Worm (Caenorhabditis elegans) whole organism, late embryonic: ENCODE measurements around the gene vps-36.

Experiments
- C08G9.2 ChIP-seq: sonication (generic microtip); optimal IDR thresholded peaks from 2 replicates; lab custom pipeline; 2016; ENCODE audit warnings: mild to moderate bottlenecking, missing genetic modification characterization, moderate library complexity, missing compliant biosample characterization
- C38D4.7 ChIP-seq: fragments of 200-800 bp; sonication (Bioruptor generic); optimal IDR thresholded peaks from 2 replicates; lab custom pipeline; 2018; ENCODE audit warnings: mild to moderate bottlenecking, missing genetic modification characterization, moderate library complexity, missing compliant biosample characterization
- F13H6.1 ChIP-seq: sonication (generic microtip); optimal IDR thresholded peaks from 2 replicates; lab custom pipeline; 2016; ENCODE audit warnings: missing genetic modification characterization, missing compliant biosample characterization
- K02D7.2 ChIP-seq: sonication (generic microtip); optimal IDR thresholded peaks from 2 replicates; lab custom pipeline; 2017; ENCODE audit warnings: mild to moderate bottlenecking, missing genetic modification characterization, missing compliant biosample characterization
- T23F11.4 ChIP-seq: fragments of 200-800 bp; sonication (Bioruptor generic); optimal IDR thresholded peaks from 2 replicates; lab custom pipeline; 2018; ENCODE audit warnings: mild to moderate bottlenecking, missing genetic modification characterization, missing compliant biosample characterization
- Y22D7AL.16 ChIP-seq: sonication (generic microtip); optimal IDR thresholded peaks from 2 replicates; lab custom pipeline; 2016; ENCODE audit warnings: missing genetic modification characterization, missing compliant biosample characterization
- ama-1 ChIP-seq: fragments of 150-350 bp; optimal IDR thresholded peaks from 2 replicates; lab custom pipeline; 2014
- ceh-14 ChIP-seq: sonication (generic microtip); optimal IDR thresholded peaks from 2 replicates; lab custom pipeline; 2016; ENCODE audit warnings: missing genotype, missing genetic modification characterization, missing compliant biosample characterization
- ceh-18 ChIP-seq: sonication (generic microtip); optimal IDR thresholded peaks from 2 replicates; lab custom pipeline; 2016; ENCODE audit warnings: missing genetic modification characterization, missing compliant biosample characterization
- ceh-19 ChIP-seq: fragments of 200-800 bp; sonication (Bioruptor generic); optimal IDR thresholded peaks from 2 replicates; lab custom pipeline; 2018; ENCODE audit warnings: mild to moderate bottlenecking, missing genetic modification characterization, missing compliant biosample characterization
- ceh-2 ChIP-seq: sonication (generic microtip); optimal IDR thresholded peaks from 2 replicates; lab custom pipeline; 2016; ENCODE audit warnings: missing genotype, missing genetic modification characterization, missing compliant biosample characterization
- ceh-22 ChIP-seq: sonication (generic microtip); optimal IDR thresholded peaks from 2 replicates; lab custom pipeline; 2017; ENCODE audit warnings: missing biosample characterization, missing genetic modification characterization
- ceh-30 ChIP-seq: fragments of 150-350 bp; optimal IDR thresholded peaks from 2 replicates; lab custom pipeline; 2014; ENCODE audit warnings: missing biosample characterization, missing genetic modification characterization
- ceh-6 ChIP-seq: fragments of 200-800 bp; sonication (Bioruptor generic); optimal IDR thresholded peaks from 2 replicates; lab custom pipeline; 2018; ENCODE audit warnings: mild to moderate bottlenecking, missing genetic modification characterization, missing compliant biosample characterization
- ceh-9 ChIP-seq: sonication (generic microtip); optimal IDR thresholded peaks from 2 replicates; lab custom pipeline; 2016; ENCODE audit warnings: mild to moderate bottlenecking, missing genetic modification characterization, inconsistent platforms, missing compliant biosample characterization
- dmd-4 ChIP-seq: sonication (generic microtip); optimal IDR thresholded peaks from 2 replicates; lab custom pipeline; 2016; ENCODE audit warnings: borderline replicate concordance, missing genetic modification characterization, missing compliant biosample characterization
- elt-2 ChIP-seq: sonication (generic microtip); optimal IDR thresholded peaks from 2 replicates; lab custom pipeline; 2016; ENCODE audit warnings: missing genetic modification reagents, missing genetic modification characterization, missing compliant biosample characterization
- ets-4 ChIP-seq: sonication (generic microtip); optimal IDR thresholded peaks from 2 replicates; lab custom pipeline; 2016; ENCODE audit warnings: missing genetic modification characterization, missing compliant biosample characterization
- eyg-1 ChIP-seq: sonication (generic microtip); optimal IDR thresholded peaks from 2 replicates; lab custom pipeline; 2016; ENCODE audit warnings: missing genotype, missing genetic modification characterization, missing compliant biosample characterization
- gmeb-2 ChIP-seq: sonication (generic microtip); optimal IDR thresholded peaks from 2 replicates; lab custom pipeline; 2016; ENCODE audit warnings: missing genetic modification characterization, inconsistent platforms, missing compliant biosample characterization
- hlh-13 ChIP-seq: fragments of 200-800 bp; sonication (Bioruptor generic); optimal IDR thresholded peaks from 2 replicates; lab custom pipeline; 2018; ENCODE audit warnings: mild to moderate bottlenecking, missing genetic modification characterization, missing compliant biosample characterization
- hlh-30 ChIP-seq: sonication (generic microtip); optimal IDR thresholded peaks from 2 replicates; lab custom pipeline; 2017; ENCODE audit warnings: antibody characterized with exemption, missing genetic modification characterization, missing compliant biosample characterization; ENCODE audit not compliant: insufficient read depth
- lim-6 ChIP-seq: sonication (generic microtip); optimal IDR thresholded peaks from 2 replicates; lab custom pipeline; 2016; ENCODE audit warnings: missing genetic modification characterization, missing compliant biosample characterization
- lin-11 ChIP-seq: fragments of 200-800 bp; sonication (Bioruptor generic); optimal IDR thresholded peaks from 2 replicates; lab custom pipeline; 2018; ENCODE audit warnings: mild to moderate bottlenecking, missing genetic modification characterization, missing compliant biosample characterization
- madf-2 ChIP-seq: sonication (generic microtip); optimal IDR thresholded peaks from 2 replicates; lab custom pipeline; 2017; ENCODE audit warnings: missing genetic modification characterization, missing compliant biosample characterization
- mec-3 ChIP-seq: sonication (generic microtip); optimal IDR thresholded peaks from 2 replicates; lab custom pipeline; 2016; ENCODE audit warnings: borderline replicate concordance, missing genetic modification characterization, missing compliant biosample characterization
- nhr-11 ChIP-seq: fragments of 150-350 bp; optimal IDR thresholded peaks from 2 replicates; lab custom pipeline; 2014; ENCODE audit warnings: missing biosample characterization, missing genetic modification characterization
- nhr-232 ChIP-seq: sonication (generic microtip); optimal IDR thresholded peaks from 2 replicates; lab custom pipeline; 2016; ENCODE audit warnings: missing genetic modification characterization, missing compliant biosample characterization
- pag-3 ChIP-seq: sonication (generic microtip); optimal IDR thresholded peaks from 2 replicates; lab custom pipeline; 2016; ENCODE audit warnings: missing compliant biosample characterization, missing genetic modification characterization, borderline replicate concordance
- pha-2 ChIP-seq: sonication (generic microtip); optimal IDR thresholded peaks from 2 replicates; lab custom pipeline; 2017; ENCODE audit warnings: mild to moderate bottlenecking, missing genetic modification characterization, missing compliant biosample characterization
- pros-1 ChIP-seq: fragments of 150-350 bp; optimal IDR thresholded peaks from 2 replicates; lab custom pipeline; 2014; ENCODE audit warnings: missing biosample characterization, missing genetic modification reagents, missing genetic modification characterization
- ref-2 ChIP-seq: sonication (generic microtip); optimal IDR thresholded peaks from 2 replicates; lab custom pipeline; 2016; ENCODE audit warnings: missing genetic modification characterization, missing compliant biosample characterization
- sox-2 ChIP-seq: fragments of 200-800 bp; sonication (Bioruptor generic); IDR thresholded peaks from 2 replicates; pipeline ENCODE4 v1.3.6; 2022; ENCODE audit warnings: missing genetic modification reagents, missing genetic modification characterization, missing compliant biosample characterization
- ttx-3 ChIP-seq: sonication (generic microtip); optimal IDR thresholded peaks from 2 replicates; lab custom pipeline; 2016; ENCODE audit warnings: missing genetic modification reagents, missing genetic modification characterization, missing compliant biosample characterization
- unc-42 ChIP-seq: sonication (generic microtip); optimal IDR thresholded peaks from 2 replicates; lab custom pipeline; 2016; ENCODE audit warnings: missing genotype, missing genetic modification characterization, missing compliant biosample characterization
- unc-55 ChIP-seq: sonication (generic microtip); optimal IDR thresholded peaks from 2 replicates; lab custom pipeline; 2017; ENCODE audit warnings: missing biosample characterization, missing genetic modification reagents, missing genetic modification characterization
- unc-86 ChIP-seq: sonication (generic microtip); optimal IDR thresholded peaks from 2 replicates; lab custom pipeline; 2016; ENCODE audit warnings: missing genetic modification characterization, missing compliant biosample characterization

vps-36 gene

ce11 chrV:10981113-10981512 is 20.6 kb upstream of the vps-36 start, which contains the start of gene fig-1:
Gene fig-1 (minus strand): TSS chrV:10981213.
- no peak for TF ChIP-seq ceh-9
- no peak for TF ChIP-seq gmeb-2 (tag; lab: Kevin White, UChicago)
- no peak for TF ChIP-seq sox-2 (GFP tag; lab: Robert Waterston, UW)
- TF ChIP-seq T23F11.4 (GFP tag; lab: Kevin White, UChicago), result no peak
- no peak for TF ChIP-seq Y22D7AL.16 (tag; lab: Kevin White, UChicago)
- TF ChIP-seq nhr-11 (tag; lab: Kevin White, UChicago), result no peak
- no peak for TF ChIP-seq mec-3 (tag; lab: Kevin White, UChicago)

ce11 chrV:10975091-10975490 is 14.6 kb upstream of the vps-36 start:
- TF ChIP-seq ceh-14 (tag; lab: Kevin White, UChicago) (no peak), C38D4.7 (GFP tag; lab: Kevin White, UChicago) (no peak), mec-3 (tag; lab: Kevin White, UChicago) (no peak), nhr-232 (no peak), lin-11 (tag; lab: Kevin White, UChicago) (no peak), ama-1 (lab: Kevin White, UChicago) (no peak), C08G9.2 (tag; lab: Kevin White, UChicago) (no peak), hlh-30 (tag; lab: Kevin White, UChicago) (no peak), ceh-30 (no peak), unc-86 (no peak), ceh-6 (GFP tag; lab: Kevin White, UChicago) (no peak), K02D7.2 (tag; lab: Kevin White, UChicago) (no peak), ref-2 (tag; lab: Kevin White, UChicago) (no peak), elt-2 (tag; lab: Kevin White, UChicago) (no peak), ceh-2 (tag; lab: Kevin White, UChicago) (no peak)

- TF ChIP-seq madf-2 (tag; lab: Kevin White, UChicago) (no peak), T23F11.4 (GFP tag; lab: Kevin White, UChicago) (no peak), F13H6.1 (tag; lab: Kevin White, UChicago) (no peak), hlh-13 (no peak), unc-42 (tag; lab: Kevin White, UChicago) (no peak), unc-55 (GFP tag; lab: Kevin White, UChicago) (no peak), sox-2 (GFP tag; lab: Robert Waterston, UW) (no peak), ets-4 (tag; lab: Kevin White, UChicago) (no peak), ceh-19 (GFP tag; lab: Kevin White, UChicago) (no peak), gmeb-2 (tag; lab: Kevin White, UChicago) (no peak), pros-1 (no peak)
These were observed 10.5 kb upstream of the vps-36 start for ce11 chrV:10970930-10971329.

ce11 chrV:10970070-10970469 is 9.6 kb upstream of the vps-36 start, which contains the start of gene F17C11.22:
Gene F17C11.22 (minus strand): TSS chrV:10970170.
- TF ChIP-seq ceh-22 (tag; lab: Kevin White, UChicago), result no peak
- no peak for TF ChIP-seq ets-4 (tag; lab: Kevin White, UChicago)
- no peak for TF ChIP-seq ceh-9
- no peak for TF ChIP-seq eyg-1 (tag; lab: Kevin White, UChicago)
- TF ChIP-seq hlh-13, result no peak
- no peak for TF ChIP-seq lim-6
- no peak for TF ChIP-seq pag-3 (tag; lab: Kevin White, UChicago)
- no peak for TF ChIP-seq F13H6.1 (tag; lab: Kevin White, UChicago)
- no peak for TF ChIP-seq lin-11 (tag; lab: Kevin White, UChicago)
- no peak for TF ChIP-seq ama-1 (lab: Kevin White, UChicago)
- no peak for TF ChIP-seq K02D7.2 (tag; lab: Kevin White, UChicago)
- no peak for TF ChIP-seq nhr-232
- no peak for TF ChIP-seq ceh-18
- no peak for TF ChIP-seq pha-2 (tag; lab: Kevin White, UChicago)
- TF ChIP-seq ttx-3, result no peak
- TF ChIP-seq hlh-30 (tag; lab: Kevin White, UChicago), result no peak
- no peak for TF ChIP-seq dmd-4 (tag; lab: Kevin White, UChicago)
- no peak for TF ChIP-seq gmeb-2 (tag; lab: Kevin White, UChicago)
